Worm (Caenorhabditis elegans) whole organism, L4/young adult: ENCODE results near the gene srbc-36.

Experiments used
- W03F9.2 ChIP-seq: fragments of 150-350 bp; optimal IDR thresholded peaks from 2 replicates; lab custom pipeline; 2014; ENCODE audit warnings: missing biosample characterization, missing genetic modification characterization
- dao-5 ChIP-seq: sonication (generic microtip); optimal IDR thresholded peaks from 2 replicates; lab custom pipeline; 2016; ENCODE audit warnings: missing genotype, missing genetic modification characterization, moderate library complexity, missing compliant biosample characterization
- him-1 ChIP-seq: sonication (generic microtip); optimal IDR thresholded peaks from 2 replicates; lab custom pipeline; 2016; ENCODE audit warnings: missing genotype, missing genetic modification reagents, missing genetic modification characterization, missing compliant biosample characterization

DNA sequence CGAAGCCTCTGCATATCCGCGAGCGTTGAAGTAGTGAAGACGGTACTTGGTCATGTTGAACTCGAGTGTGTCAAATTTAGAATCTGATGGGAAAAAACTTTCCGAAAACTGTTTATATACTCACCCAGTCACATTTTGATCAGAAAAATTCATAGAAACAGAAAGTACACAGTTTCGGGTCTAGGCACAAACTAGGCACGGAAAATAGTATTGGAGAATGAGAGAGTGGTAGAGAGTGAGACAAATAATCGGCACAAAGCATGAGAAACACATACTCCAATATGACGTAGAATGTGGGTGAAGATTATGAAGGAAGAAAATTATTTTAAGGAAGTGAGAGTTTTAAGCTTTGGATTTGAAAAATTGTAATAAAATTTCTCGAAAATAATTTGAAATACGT is 21.9 kb downstream of the srbc-36 start, which contains the start of gene gst-33:
- TF ChIP-seq W03F9.2 (tag; lab: Kevin White, UChicago) (no peak), him-1 (tag; lab: Kevin White, UChicago) (no peak), dao-5 (tag; lab: Kevin White, UChicago) (no peak)
